Worm (Caenorhabditis elegans) whole organism, L4 larva: ENCODE results near the gene F39H12.1.

Experiments used
- F49E8.2 ChIP-seq: sonication (generic microtip); optimal IDR thresholded peaks from 2 replicates; lab custom pipeline; 2016; ENCODE audit warnings: missing compliant biosample characterization, mild to moderate bottlenecking, missing genetic modification characterization, borderline replicate concordance
- R02D3.7 ChIP-seq: fragments of 150-350 bp; sonication (generic microtip); optimal IDR thresholded peaks from 3 replicates; lab custom pipeline; 2014; ENCODE audit warnings: missing biosample characterization, missing genetic modification characterization
- ceh-82 ChIP-seq: sonication (generic microtip); optimal IDR thresholded peaks from 2 replicates; lab custom pipeline; 2017; ENCODE audit warnings: missing biosample characterization, missing genetic modification characterization
- cey-2 ChIP-seq: sonication (generic microtip); optimal IDR thresholded peaks from 3 replicates; lab custom pipeline; 2017; ENCODE audit warnings: missing genetic modification characterization, mild to moderate bottlenecking, missing compliant biosample characterization, antibody characterized with exemption, borderline replicate concordance; ENCODE audit not compliant: insufficient read depth
- lin-29 ChIP-seq: fragments of 200-800 bp; sonication (Bioruptor generic); IDR thresholded peaks from 2 replicates; pipeline ENCODE4 v1.3.6; 2022; ENCODE audit warnings: missing genetic modification reagents, missing genetic modification characterization, missing compliant biosample characterization
- nhr-11 ChIP-seq: fragments of 150-350 bp; optimal IDR thresholded peaks from 2 replicates; lab custom pipeline; 2014; ENCODE audit warnings: missing biosample characterization, missing genetic modification characterization
- nhr-237 ChIP-seq: sonication (generic microtip); optimal IDR thresholded peaks from 2 replicates; lab custom pipeline; 2017; ENCODE audit warnings: missing biosample characterization, missing genetic modification characterization
- nhr-28 ChIP-seq: fragments of 150-350 bp; optimal IDR thresholded peaks from 2 replicates; lab custom pipeline; 2014; ENCODE audit warnings: missing biosample characterization, missing genetic modification characterization
- pha-4 ChIP-seq, 2 experiments: fragments of 150-350 bp in 1 of 2; fragments of 200-800 bp in 1 of 2; sonication (Bioruptor generic) in 1 of 2; IDR thresholded peaks in 1 of 2; optimal IDR thresholded peaks in 1 of 2; 2 replicates each; pipeline versions ENCODE4 v1.3.6 to Lab custom; 2014 to 2022; ENCODE audit warnings: missing genetic modification characterization in 2 of 2, missing genetic modification reagents in 2 of 2, missing biosample characterization in 1 of 2, missing compliant biosample characterization in 1 of 2
- skn-1 ChIP-seq: fragments of 150-350 bp; optimal IDR thresholded peaks from 2 replicates; lab custom pipeline; 2014; ENCODE audit warnings: missing biosample characterization, missing genetic modification characterization
- unc-62 ChIP-seq, 3 experiments: fragments of 150-350 bp in 1 of 3; sonication (generic microtip); optimal IDR thresholded peaks in 2 of 3; peaks in 1 of 3; 1 replicate in 1 of 3; 2 replicates in 2 of 3; lab custom pipeline; 2014 to 2017; ENCODE audit warnings: missing biosample characterization in 3 of 3, missing genetic modification characterization in 3 of 3, missing genetic modification reagents in 3 of 3, missing genotype in 1 of 3

ce11 chrX:815929-816328 lies 18.6 kb upstream of the F39H12.1 start, which contains the start of gene ifd-2:
- TF ChIP-seq cey-2 (no peak), nhr-11 (tag; lab: Kevin White, UChicago) (no peak), unc-62 (GFP tag; optimal IDR thresholded peaks at IDR 0.05 in 1 of 2; lab: Kevin White, UChicago) (no peak), unc-62 (tag; optimal IDR thresholded peaks at IDR 0.05; lab: Kevin White, UChicago) (no peak), nhr-237 (no peak), lin-29 (GFP tag; lab: Robert Waterston, UW) (no peak), F49E8.2 (tag; lab: Kevin White, UChicago) (no peak), skn-1 (no peak), nhr-28 (tag; lab: Kevin White, UChicago) (peak; percentile 53), pha-4 (GFP tag; IDR thresholded peaks at IDR 0.05; lab: Robert Waterston, UW) (no peak), pha-4 (tag; optimal IDR thresholded peaks at IDR 0.05; lab: Kevin White, UChicago) (no peak), R02D3.7 (tag; lab: Kevin White, UChicago) (no peak), ceh-82 (no peak)
